Fruit fly (Drosophila melanogaster) whole organism: Measurements from ENCODE around the gene Iris.

ENCODE experiments used
- CG8478 ChIP-seq: fragments of >200 bp; optimal IDR thresholded peaks from 2 replicates; lab custom pipeline; 2018; ENCODE audit warnings: inconsistent platforms
- Dll ChIP-seq: fragments of >200 bp; optimal IDR thresholded peaks from 2 replicates; lab custom pipeline; 2017
- EcR ChIP-seq, 2 experiments: fragments of >200 bp; optimal IDR thresholded peaks; 2 replicates each; lab custom pipeline; 2017; ENCODE audit warnings: missing biosample characterization in 2 of 2, missing genetic modification characterization in 2 of 2, missing genetic modification reagents in 2 of 2
- pan ChIP-seq: fragments of >200 bp; optimal IDR thresholded peaks from 2 replicates; lab custom pipeline; 2017
- psq ChIP-seq: fragments of >200 bp; optimal IDR thresholded peaks from 2 replicates; lab custom pipeline; 2017
- usp ChIP-seq: fragments of >200 bp; optimal IDR thresholded peaks from 2 replicates; lab custom pipeline; 2017; ENCODE audit warnings: missing biosample characterization, missing genetic modification characterization, mixed read lengths

Iris gene

DNA sequence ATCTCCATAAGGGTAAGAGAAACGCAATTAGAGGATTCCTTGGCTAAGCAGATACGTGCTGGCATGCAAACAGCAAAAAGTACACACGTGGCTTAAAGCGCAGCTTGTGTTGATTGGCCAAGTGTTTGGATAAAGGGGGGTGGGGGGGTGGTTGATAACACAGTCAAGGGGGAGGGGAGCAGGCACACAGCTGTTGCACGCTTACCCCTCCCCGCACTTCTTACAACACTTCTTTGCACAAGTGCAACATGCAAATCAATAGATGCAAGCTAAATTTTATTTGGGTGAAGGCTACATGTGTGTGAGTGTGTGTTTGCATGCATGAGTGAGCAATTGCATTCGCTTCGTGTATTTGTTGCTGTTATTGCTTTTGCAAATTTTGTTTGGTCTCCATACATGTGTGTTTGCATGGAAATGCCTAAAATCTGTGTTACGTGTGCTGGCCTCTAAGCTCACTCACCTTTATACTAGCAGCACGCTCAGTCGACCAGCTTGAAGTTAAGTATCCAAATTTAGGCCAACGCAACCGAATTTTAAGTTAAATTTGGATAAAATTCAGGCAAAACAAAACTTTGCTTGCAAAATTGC lies 5.5 kb downstream of the Iris start:
- TF ChIP-seq usp (GFP tag; lab: Kevin White, UChicago) (no peak), psq (lab: Kevin White, UChicago) (no peak), CG8478 (no peak), EcR (GFP tag; optimal IDR thresholded peaks at IDR 0.05; lab: Kevin White, UChicago) (no peak), pan (lab: Kevin White, UChicago) (no peak), Dll (no peak)

DNA sequence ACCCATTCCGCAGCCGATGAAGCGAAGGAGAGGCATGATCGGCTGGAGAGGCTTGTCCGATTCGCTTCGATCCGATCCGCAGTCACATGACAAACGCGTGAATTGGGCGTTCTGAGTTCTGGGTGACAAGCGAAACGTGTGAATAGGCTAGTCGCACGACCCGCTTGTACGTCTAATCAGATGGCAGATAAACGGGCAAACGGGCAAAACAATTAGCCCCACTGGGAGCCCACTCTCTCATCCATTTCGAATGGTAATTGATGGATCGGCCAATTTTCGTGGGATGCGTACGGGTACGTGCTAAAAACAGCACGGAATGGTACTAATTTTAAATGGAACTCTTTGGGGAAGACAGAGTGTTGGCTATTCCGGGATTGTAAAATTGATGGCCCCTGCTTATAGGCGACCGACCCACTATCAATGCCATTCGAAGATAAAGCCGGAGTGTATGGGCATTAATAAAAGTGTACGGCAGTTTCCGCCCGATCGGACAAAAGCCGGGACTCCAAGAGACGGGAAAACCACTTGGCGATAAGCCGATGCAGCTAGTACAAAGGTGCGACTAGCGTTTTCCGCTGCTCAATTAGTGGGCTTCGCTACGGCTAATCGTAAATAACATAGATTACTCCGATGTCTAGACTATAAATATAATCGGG lies 6.3 kb downstream of the Iris start:
- TF ChIP-seq Dll, result no peak
- TF ChIP-seq CG8478, result no peak
- TF ChIP-seq psq (lab: Kevin White, UChicago), result no peak
- TF ChIP-seq EcR (GFP tag; optimal IDR thresholded peaks at IDR 0.05; lab: Kevin White, UChicago), result no peak
- TF ChIP-seq pan (lab: Kevin White, UChicago), result no peak

DNA sequence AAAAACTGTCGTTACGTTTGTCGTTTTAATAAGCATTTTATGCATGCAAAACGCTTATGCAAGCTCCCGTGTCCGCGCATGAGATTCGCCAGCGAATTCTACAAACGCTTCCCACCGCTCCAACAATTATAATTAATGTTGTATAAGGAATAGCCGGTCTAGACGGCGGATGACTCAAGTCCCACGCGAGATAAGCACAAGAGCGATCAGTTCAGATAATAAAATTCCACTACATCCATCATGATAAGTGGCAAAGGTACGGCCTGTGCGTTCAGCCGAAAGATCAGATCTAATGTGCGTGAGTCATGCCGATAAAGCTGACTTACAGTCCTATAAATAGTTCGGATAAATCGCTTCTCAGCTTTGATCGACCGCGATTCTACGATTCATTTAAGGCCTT lies 7.4 kb downstream of the Iris start:
- TF ChIP-seq Dll, result no peak

DNA sequence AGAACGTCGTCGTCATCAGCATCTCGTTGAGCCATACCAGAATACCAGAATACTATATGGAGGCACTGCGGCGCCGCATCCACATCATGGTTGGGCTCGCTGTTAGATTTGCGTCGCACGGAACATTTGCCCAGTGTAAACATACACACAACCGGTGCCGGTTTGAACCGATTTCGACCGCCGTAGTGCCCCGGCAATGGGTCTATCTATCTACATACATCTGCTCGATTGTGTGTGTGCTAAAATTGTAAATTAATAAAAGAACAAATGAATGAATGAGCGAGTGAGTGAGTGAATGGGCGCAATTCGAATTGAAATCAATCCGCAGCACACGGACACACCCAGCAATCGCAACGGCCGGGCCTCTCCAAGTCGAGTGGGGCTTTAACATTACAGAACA lies 8.5 kb downstream of the Iris start:
- TF ChIP-seq psq (lab: Kevin White, UChicago), result no peak
- TF ChIP-seq pan (lab: Kevin White, UChicago), result no peak
- no peak for TF ChIP-seq Dll
- TF ChIP-seq usp (GFP tag; lab: Kevin White, UChicago), result no peak
- TF ChIP-seq EcR (GFP tag; optimal IDR thresholded peaks at IDR 0.05; lab: Kevin White, UChicago), result no peak
- no peak for TF ChIP-seq CG8478

DNA sequence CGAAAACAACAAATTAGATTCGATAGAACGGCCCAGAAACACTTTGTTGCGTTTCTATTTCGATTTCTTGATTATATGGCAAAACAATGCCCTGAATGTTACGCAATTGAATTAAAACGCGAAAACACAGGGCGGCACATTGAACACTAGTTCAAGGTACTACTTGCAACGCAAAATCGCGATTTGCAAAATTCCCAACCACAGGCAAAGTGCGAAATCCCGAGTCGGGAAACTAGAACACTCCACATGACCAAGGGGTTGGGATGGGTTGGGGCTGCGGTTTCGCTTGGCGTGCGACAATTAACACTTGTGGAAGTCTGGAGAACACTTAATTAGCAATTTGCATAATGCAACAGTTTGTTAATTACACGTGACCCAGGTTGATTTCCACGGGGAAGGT lies 9.6 kb downstream of the Iris start:
- TF ChIP-seq psq (lab: Kevin White, UChicago) (no peak), usp (GFP tag; lab: Kevin White, UChicago) (no peak)

DNA sequence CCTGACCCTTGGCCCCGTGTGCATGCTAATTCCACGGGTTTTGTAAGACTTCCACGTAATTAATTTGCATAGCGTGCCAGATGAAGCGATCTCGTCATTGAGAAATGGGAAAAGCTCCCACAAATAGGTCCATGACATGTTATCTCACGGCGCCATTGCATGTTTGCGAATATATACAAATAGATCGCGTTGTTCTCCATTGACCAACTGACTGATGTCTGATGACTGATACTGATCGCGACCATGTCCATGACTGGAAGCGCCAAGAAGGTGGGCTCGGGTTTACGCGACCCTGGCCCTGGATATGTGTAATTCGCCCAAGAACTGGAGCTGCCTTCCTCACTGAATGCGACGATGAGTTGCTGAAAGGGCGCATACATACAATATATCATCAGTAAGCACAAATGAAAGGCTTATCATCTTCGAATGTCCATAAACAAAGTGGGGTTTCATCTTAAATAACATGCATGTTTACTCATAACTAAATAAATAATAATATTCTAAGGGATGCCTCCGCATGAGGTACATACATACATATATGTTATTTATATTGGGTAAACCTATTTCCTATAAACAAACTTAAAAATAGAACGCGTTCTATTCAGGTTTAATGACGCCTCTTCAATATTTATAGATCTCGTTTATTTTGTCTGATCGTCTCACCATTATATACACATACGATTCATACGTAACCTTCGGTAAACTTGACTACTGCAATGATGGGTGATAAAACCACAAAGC lies 10.7 kb downstream of the Iris start:
- TF ChIP-seq Dll (no peak), usp (GFP tag; lab: Kevin White, UChicago) (no peak), pan (lab: Kevin White, UChicago) (no peak), CG8478 (no peak), psq (lab: Kevin White, UChicago) (no peak), EcR (GFP tag; optimal IDR thresholded peaks at IDR 0.05; lab: Kevin White, UChicago) (no peak)

DNA sequence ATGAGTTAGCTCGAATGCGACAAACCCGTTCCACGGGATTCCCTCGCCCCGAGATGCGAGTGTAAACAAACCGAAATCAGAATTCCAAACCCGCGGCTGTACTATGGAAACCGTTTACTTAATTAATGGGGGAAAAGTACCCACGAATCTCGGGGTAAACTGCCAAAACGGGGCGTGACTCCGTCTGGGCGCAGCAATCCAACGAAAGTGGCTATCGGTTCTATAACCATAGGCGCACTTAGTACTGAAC lies 11.3 kb downstream of the Iris start:
- no peak for TF ChIP-seq Dll
- no peak for TF ChIP-seq CG8478
- no peak for TF ChIP-seq usp (GFP tag; lab: Kevin White, UChicago)
- TF ChIP-seq psq (lab: Kevin White, UChicago), result no peak
- TF ChIP-seq pan (lab: Kevin White, UChicago), result no peak
- TF ChIP-seq EcR (GFP tag; optimal IDR thresholded peaks at IDR 0.05; lab: Kevin White, UChicago), result no peak

DNA sequence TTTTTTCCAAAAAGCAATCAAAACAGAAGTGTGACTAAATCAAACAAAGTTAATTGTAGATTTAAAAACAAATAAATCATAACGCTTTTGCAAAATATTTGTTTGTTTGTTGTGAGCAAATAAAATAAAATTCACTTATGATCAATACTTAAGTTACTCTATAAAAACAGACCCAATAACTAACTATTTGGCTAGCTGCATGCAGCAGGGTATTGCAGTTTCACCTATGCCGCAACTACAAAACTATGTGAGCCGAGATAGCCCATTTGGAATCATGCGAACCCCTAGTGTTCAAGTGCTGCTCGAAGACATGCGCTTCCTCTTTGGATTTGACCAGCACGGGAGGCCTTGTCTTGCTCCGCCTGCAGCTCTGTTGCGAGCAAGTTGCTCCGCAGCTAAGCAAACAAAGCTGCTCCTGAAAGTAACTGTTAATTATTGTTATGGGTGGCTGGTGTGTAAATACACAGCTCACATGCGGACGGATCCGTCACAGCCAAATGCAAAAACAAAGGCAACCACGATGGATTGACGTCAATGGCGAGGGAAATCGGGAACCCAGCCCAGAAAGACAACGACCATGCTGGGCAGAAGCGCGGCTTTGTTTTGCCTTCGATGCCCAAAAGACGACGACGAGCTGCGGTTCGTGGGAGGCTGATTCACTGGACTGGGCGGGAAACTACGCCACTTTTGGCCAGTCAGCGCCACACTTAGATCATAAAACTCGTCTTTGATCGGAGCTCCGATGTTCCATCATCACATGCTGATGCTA lies 11.8 kb downstream of the Iris start:
- no peak for TF ChIP-seq Dll

DNA sequence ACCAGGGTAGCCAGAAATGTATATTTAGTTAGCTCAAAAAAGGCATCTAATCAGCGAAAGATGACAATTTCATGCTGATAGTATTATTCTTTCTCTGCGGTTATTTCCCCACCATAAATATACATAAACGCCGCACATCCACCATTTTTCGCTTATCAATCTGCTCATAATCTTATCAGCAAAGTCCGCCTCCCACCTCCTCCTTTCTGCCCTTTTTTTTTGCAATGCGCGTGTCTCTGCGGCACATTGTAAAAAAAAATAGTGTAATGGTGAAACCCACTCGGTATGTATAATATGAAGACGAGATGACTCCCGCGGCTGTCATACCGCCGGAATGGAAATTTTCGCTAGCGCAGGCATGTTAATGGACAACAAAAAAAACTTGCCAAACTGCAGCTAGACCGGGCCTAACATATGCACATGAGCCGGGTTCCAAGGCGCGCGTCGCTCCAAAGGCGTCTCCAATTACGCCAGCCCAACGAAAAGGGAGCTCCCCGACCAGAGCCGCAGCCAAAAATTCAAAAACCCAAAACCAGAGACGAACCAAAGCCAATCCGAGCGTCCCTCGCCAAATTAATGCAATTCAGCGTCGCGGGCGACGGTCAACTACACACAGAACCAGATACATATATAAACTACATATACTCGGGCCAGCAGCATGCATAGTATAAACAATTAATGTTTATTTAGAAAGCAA lies 13.5 kb downstream of the Iris start:
- TF ChIP-seq CG8478 (no peak), EcR (GFP tag; optimal IDR thresholded peaks at IDR 0.05; lab: Kevin White, UChicago) (no peak), psq (lab: Kevin White, UChicago) (no peak), usp (GFP tag; lab: Kevin White, UChicago) (no peak), pan (lab: Kevin White, UChicago) (no peak), Dll (no peak)

DNA sequence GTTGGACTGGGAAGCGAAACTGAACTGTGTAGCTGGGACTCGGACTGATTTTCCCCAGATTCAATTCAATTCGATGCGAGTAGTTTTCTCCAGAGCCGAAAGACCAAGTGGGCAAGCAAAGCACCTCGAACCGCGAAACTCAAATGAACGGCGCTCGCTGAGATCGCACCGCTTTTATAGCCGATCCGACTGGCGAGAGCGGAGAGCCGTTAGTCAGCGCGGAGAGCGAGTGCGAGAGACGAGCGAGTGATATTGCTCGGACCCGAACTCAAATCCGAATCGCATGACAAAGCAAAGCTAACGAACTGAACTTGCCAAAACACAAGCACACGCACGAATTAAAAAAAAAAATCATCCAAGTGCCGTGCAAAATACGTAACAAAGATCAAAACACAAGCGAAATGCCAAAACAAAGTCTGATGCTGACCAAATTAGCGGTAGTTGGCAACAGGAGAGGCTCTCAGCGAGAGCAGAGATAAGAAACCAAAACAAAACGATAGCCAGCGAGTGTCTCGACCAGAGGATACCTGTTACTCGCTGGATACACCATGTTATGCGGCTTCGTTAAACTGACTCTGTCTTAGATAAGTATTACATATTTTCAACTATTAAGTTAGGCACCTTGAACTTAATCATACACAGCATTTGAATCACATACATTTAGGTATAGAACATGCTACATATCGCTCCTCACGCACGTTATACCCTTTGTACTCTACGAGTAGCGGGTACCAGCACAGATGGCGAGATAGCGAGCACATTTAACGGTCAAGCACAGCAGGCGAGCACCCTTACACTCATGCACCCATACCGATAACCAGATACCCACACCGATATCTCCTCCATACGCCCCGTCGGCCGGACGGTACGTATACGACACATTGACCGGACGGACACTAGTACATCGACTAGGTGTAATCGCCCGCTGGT lies 14.8 kb downstream of the Iris start:
- TF ChIP-seq psq (lab: Kevin White, UChicago) (no peak), pan (lab: Kevin White, UChicago) (peak; percentile 96), CG8478 (no peak), usp (GFP tag; lab: Kevin White, UChicago) (no peak), EcR (GFP tag; optimal IDR thresholded peaks at IDR 0.05; lab: Kevin White, UChicago) (peak in 1 of 2 experiments; percentile 23), Dll (peak; percentile 93)

DNA sequence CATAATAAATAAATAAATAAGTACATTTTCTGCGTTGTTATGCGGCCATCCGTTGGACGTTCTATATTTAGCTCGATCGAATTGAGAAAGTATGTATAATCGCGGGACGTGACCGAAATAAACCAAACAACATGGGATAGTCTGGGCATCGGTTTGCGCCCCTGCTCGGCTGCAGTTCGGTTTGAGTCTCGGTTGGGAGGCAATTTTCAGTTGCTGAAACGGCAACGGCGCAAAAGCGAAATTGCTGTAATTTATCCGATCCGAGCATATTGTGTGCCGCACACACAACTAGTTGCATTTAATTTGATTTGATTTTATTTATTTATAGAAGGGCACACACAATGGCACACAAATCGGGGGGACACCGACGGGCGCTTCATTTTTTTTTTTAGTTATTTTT lies 15.7 kb downstream of the Iris start:
- TF ChIP-seq Dll (no peak), EcR (GFP tag; optimal IDR thresholded peaks at IDR 0.05; lab: Kevin White, UChicago) (no peak), CG8478 (no peak), psq (lab: Kevin White, UChicago) (no peak), usp (GFP tag; lab: Kevin White, UChicago) (no peak), pan (lab: Kevin White, UChicago) (no peak)
